Worm (Caenorhabditis elegans) whole organism, midembryonic: Measurements from ENCODE around the gene R160.13.

Experiments used
- T22C8.4 ChIP-seq: fragments of 200-800 bp; sonication (Bioruptor generic); IDR thresholded peaks from 2 replicates; pipeline ENCODE4 v1.3.6; 2022; ENCODE audit warnings: missing genetic modification characterization, missing compliant biosample characterization
- cog-1 ChIP-seq: sonication (generic microtip); optimal IDR thresholded peaks from 2 replicates; lab custom pipeline; 2016; ENCODE audit warnings: missing genetic modification characterization, missing compliant biosample characterization
- flt-1 ChIP-seq: fragments of 200-800 bp; sonication (Bioruptor generic); IDR thresholded peaks from 2 replicates; pipeline ENCODE4 v1.3.6; 2022; ENCODE audit warnings: missing genetic modification characterization, missing compliant biosample characterization
- klf-2 ChIP-seq: fragments of 200-800 bp; sonication (Bioruptor generic); conservative IDR thresholded peaks from 2 replicates; pipeline ENCODE4 v1.3.6; 2022; ENCODE audit warnings: missing genetic modification reagents, missing genetic modification characterization, missing compliant biosample characterization
- med-1 ChIP-seq: sonication (generic microtip); optimal IDR thresholded peaks from 2 replicates; lab custom pipeline; 2017; ENCODE audit warnings: missing genetic modification characterization, mild to moderate bottlenecking, missing compliant biosample characterization, antibody characterized with exemption, missing genetic modification reagents; ENCODE audit not compliant: insufficient read depth
- ref-1 ChIP-seq: fragments of 200-800 bp; sonication (Bioruptor generic); conservative IDR thresholded peaks from 2 replicates; pipeline ENCODE4 v1.3.6; 2022; ENCODE audit warnings: missing genetic modification reagents, missing genetic modification characterization, missing compliant biosample characterization
- tab-1 ChIP-seq: fragments of 200-800 bp; sonication (Bioruptor generic); IDR thresholded peaks from 2 replicates; pipeline ENCODE4 v1.3.6; 2022; ENCODE audit warnings: missing genetic modification characterization, missing compliant biosample characterization
- ztf-23 ChIP-seq: fragments of 200-800 bp; sonication (Bioruptor generic); IDR thresholded peaks from 2 replicates; pipeline ENCODE4 v1.3.6; 2022; ENCODE audit warnings: missing genetic modification reagents, missing genetic modification characterization, missing compliant biosample characterization
- ztf-29 ChIP-seq: fragments of 200-800 bp; sonication (Bioruptor generic); IDR thresholded peaks from 2 replicates; pipeline ENCODE4 v1.3.6; 2022; ENCODE audit warnings: missing genetic modification reagents, missing genetic modification characterization, missing compliant biosample characterization

Gene R160.13

DNA sequence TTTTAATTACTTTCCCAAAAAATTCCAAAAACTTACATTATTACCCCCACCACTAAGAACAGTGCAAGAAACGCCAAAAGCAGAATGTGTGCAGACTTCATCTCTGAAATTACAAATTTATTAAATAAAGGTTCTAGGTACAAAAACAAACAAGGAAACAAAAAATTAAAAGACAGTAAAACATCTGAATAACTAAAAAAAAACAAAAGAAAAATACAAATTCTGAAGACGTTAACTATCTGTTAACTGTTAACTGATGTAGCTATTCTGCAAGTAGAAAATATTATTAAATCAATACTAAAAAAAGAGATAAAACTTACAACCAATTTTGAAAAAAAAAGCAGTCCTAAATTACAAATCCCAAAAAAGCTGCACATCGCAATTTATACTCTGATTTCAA, at the start of gene R160.13:
TSS of gene R160.13 (minus strand) at position 101 of the 400 bp plus-strand sequence.
- TF ChIP-seq med-1 (GFP tag; lab: Kevin White, UChicago): no peak

DNA sequence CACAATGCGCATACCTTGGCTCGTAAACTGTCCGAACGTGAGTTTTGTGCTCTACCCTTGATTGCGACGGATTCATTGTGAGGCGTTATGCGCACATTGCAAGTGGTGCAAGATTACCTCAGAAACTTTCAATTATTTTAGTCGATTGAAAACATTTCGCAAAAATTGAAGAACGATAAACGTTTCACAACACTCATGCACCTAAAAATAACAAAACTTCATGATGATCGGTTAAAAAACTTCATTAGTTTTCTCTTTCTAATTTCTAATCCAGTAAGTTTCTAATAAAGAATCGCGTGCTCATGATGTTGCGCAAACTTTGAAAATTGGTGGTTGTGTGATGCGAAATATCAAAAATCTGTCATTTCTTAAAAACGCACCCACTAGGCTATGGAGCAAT, 47.4 kb upstream of the R160.13 start, which contains the start of gene dop-1:
TSS of gene dop-1 (minus strand) at position 101 of the 400 bp plus-strand sequence.
- TF ChIP-seq klf-2 (GFP tag; lab: Robert Waterston, UW): no peak
- no peak for TF ChIP-seq ztf-23 (GFP tag; lab: Robert Waterston, UW)
- no peak for TF ChIP-seq cog-1 (tag; lab: Kevin White, UChicago)
- no peak for TF ChIP-seq med-1 (GFP tag; lab: Kevin White, UChicago)
- no peak for TF ChIP-seq T22C8.4 (GFP tag; lab: Robert Waterston, UW)

DNA sequence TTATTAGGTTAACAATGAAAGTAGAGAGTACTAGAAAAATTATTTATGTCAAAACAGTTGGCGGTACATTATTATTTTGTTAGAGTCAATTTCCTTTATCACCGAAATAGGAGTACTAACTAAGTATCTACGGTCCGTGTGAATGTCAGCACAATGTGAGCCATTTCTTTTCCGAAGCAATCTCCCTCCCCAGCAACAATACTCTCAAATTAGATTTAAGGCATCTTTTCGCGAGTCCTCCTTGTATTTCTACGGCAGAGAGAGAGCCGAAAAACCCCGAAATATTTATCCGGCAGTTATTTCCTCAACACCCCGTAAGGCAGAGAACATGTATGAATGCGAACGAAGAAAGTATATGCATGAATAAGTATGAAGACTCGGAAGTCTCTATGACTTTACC, 44.0 kb upstream of the R160.13 start:
- no peak for TF ChIP-seq ztf-29 (GFP tag; lab: Robert Waterston, UW)
- no peak for TF ChIP-seq tab-1 (GFP tag; lab: Robert Waterston, UW)
- TF ChIP-seq ref-1: no peak
- no peak for TF ChIP-seq med-1 (GFP tag; lab: Kevin White, UChicago)
- TF ChIP-seq T22C8.4 (GFP tag; lab: Robert Waterston, UW): no peak
- no peak for TF ChIP-seq cog-1 (tag; lab: Kevin White, UChicago)
- TF ChIP-seq flt-1: no peak
- TF ChIP-seq klf-2 (GFP tag; lab: Robert Waterston, UW): no peak
- no peak for TF ChIP-seq ztf-23 (GFP tag; lab: Robert Waterston, UW)

DNA sequence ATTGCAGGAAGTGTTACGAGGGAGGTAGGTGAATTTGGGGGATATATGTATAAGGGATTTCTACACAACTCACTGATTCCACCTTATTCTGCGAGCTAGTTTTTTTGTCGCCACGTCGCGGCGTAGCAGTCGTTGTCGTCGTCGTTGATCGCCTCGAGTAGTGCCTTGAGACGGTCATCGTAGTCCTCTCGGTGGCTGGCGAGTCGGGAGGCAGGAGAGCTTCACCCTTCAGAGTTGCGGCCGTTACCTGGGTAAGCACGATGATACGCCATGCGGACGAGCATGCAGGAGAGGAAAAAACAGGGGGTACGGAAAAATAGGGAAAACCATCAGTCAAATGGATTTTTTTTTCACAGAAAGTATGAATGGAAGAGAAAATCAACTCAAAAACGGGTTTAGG, 41.9 kb upstream of the R160.13 start:
- TF ChIP-seq ref-1 (no peak), T22C8.4 (GFP tag; lab: Robert Waterston, UW) (no peak), klf-2 (GFP tag; lab: Robert Waterston, UW) (no peak), flt-1 (no peak), ztf-29 (GFP tag; lab: Robert Waterston, UW) (no peak), tab-1 (GFP tag; lab: Robert Waterston, UW) (no peak), ztf-23 (GFP tag; lab: Robert Waterston, UW) (no peak), med-1 (GFP tag; lab: Kevin White, UChicago) (no peak), cog-1 (tag; lab: Kevin White, UChicago) (no peak)

DNA sequence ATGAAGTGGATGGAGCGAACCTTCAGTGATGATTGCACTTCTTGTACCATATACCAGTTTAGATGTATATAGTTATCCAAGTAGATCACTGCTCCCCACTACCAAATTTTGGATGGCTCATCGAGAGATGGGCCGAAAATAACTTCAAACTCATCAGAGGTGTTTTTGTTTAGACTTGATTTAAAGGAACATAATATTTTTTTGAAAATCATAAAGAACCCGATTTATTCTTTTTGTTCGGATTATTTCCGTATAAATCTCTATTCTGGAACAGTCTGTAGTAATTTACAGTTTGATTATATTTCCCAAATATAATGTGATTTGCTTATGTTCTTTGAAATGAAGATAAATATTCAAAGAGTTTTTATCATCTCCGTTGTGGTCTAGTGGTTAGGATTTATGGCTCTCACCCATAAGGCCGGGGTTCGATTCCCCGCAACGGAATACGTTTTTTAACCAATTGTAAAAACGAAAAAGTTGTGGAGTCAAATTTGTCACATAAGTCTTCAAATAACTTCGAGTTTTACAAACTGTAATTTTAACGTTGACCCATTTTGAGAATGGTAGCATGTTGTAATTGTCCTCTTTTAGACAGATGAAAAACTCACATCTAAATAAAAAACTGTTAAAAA, 39.1 kb upstream of the R160.13 start:
- TF ChIP-seq ref-1 (no peak), tab-1 (GFP tag; lab: Robert Waterston, UW) (no peak), ztf-29 (GFP tag; lab: Robert Waterston, UW) (no peak), cog-1 (tag; lab: Kevin White, UChicago) (no peak), klf-2 (GFP tag; lab: Robert Waterston, UW) (no peak), ztf-23 (GFP tag; lab: Robert Waterston, UW) (no peak), flt-1 (no peak), T22C8.4 (GFP tag; lab: Robert Waterston, UW) (no peak), med-1 (GFP tag; lab: Kevin White, UChicago) (no peak)

DNA sequence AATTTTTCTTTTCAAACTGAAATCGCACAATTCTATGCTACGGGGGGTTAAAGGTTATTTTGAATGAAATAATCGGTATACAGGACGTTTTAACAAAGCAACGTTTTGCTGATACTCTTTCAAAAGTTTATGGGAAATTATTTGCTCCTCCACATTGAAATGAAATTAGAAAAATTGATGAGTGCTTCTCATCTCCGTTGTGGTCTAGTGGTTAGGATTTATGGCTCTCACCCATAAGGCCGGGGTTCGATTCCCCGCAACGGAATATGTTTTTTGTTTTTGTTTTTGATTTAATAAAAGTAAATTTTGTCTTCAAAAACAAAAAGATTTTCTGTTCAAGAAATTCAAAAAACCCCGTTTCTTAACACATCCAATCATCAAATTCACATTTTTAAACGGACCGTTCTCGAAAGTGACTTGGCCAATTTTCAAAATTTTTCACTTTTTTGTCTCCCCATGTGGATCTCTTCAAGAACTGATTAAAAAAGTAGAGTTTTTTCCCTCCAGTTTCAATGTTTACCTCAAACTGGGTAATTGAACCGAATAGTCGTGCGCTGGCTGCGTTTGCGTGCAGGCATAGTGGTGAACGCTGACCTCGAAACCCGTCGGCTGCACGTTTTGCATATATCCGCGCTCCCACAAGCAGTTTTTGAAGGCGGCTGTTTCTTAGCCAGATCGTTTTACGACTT, 38.4 kb upstream of the R160.13 start:
- TF ChIP-seq flt-1 (no peak), T22C8.4 (GFP tag; lab: Robert Waterston, UW) (no peak), ref-1 (no peak), ztf-29 (GFP tag; lab: Robert Waterston, UW) (no peak), cog-1 (tag; lab: Kevin White, UChicago) (no peak), klf-2 (GFP tag; lab: Robert Waterston, UW) (no peak), med-1 (GFP tag; lab: Kevin White, UChicago) (no peak), tab-1 (GFP tag; lab: Robert Waterston, UW) (no peak), ztf-23 (GFP tag; lab: Robert Waterston, UW) (no peak)

- TF ChIP-seq med-1 (GFP tag; lab: Kevin White, UChicago): no peak
- no peak for TF ChIP-seq ztf-29 (GFP tag; lab: Robert Waterston, UW)
- TF ChIP-seq flt-1: no peak
- no peak for TF ChIP-seq ref-1
These were observed 37.2 kb upstream of the R160.13 start for ce11 chrX:4408466-4408865.

DNA sequence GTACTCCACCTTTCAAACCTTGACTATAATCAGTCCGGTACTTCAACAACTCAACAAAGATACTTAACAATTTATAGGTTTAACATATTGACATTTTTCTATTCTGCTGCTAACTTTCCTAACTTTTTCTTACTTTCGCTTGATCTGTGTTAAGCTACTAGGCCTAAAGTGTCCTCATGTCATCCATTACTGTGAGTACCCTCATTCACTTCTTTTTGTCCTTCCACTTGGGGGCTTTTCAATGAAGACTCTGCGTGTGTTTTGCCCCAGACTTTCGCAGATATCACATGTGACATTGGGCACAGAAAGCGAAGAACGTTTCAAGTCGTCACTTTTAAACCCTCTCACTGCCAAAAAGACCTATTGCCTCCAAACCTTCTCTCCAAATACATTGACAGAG, 33.4 kb upstream of the R160.13 start:
- no peak for TF ChIP-seq ref-1
- TF ChIP-seq cog-1 (tag; lab: Kevin White, UChicago): no peak
- no peak for TF ChIP-seq ztf-23 (GFP tag; lab: Robert Waterston, UW)
- TF ChIP-seq flt-1: no peak
- no peak for TF ChIP-seq tab-1 (GFP tag; lab: Robert Waterston, UW)
- TF ChIP-seq ztf-29 (GFP tag; lab: Robert Waterston, UW): no peak
- no peak for TF ChIP-seq T22C8.4 (GFP tag; lab: Robert Waterston, UW)
- TF ChIP-seq klf-2 (GFP tag; lab: Robert Waterston, UW): no peak
- TF ChIP-seq med-1 (GFP tag; lab: Kevin White, UChicago): no peak

- no peak for TF ChIP-seq T22C8.4 (GFP tag; lab: Robert Waterston, UW)
- no peak for TF ChIP-seq tab-1 (GFP tag; lab: Robert Waterston, UW)
- no peak for TF ChIP-seq cog-1 (tag; lab: Kevin White, UChicago)
- no peak for TF ChIP-seq med-1 (GFP tag; lab: Kevin White, UChicago)
- TF ChIP-seq ztf-29 (GFP tag; lab: Robert Waterston, UW): no peak
- no peak for TF ChIP-seq ztf-23 (GFP tag; lab: Robert Waterston, UW)
These were observed 31.5 kb upstream of the R160.13 start, which contains the start of gene D1079.1 for ce11 chrX:4402854-4403253. Gene D1079.1, plus strand, starts transcription at chrX:4403154.
